Fruit fly (Drosophila melanogaster) whole organism, pupa: ENCODE results near the gene OS9.

Experiments used
- CG10348 ChIP-seq: fragments of 200-800 bp; sonication (Bioruptor generic); IDR thresholded peaks from 2 replicates; pipeline ENCODE4 v1.3.6; 2022; ENCODE audit warnings: missing biosample characterization, missing genetic modification characterization
- CG15710 ChIP-seq: fragments of 200-800 bp; sonication (Bioruptor generic); optimal IDR thresholded peaks from 2 replicates; lab custom pipeline; 2018; ENCODE audit warnings: missing biosample characterization, mild to moderate bottlenecking, missing genetic modification characterization, moderate library complexity
- CG8159 ChIP-seq: fragments of 200-800 bp; sonication (Bioruptor generic); optimal IDR thresholded peaks from 3 replicates; lab custom pipeline; 2018; ENCODE audit warnings: missing biosample characterization, mild to moderate bottlenecking, missing genetic modification characterization, moderate library complexity
- CG8301 ChIP-seq: fragments of 200-800 bp; sonication (Bioruptor generic); optimal IDR thresholded peaks from 2 replicates; lab custom pipeline; 2018; ENCODE audit warnings: missing biosample characterization, mild to moderate bottlenecking, missing genetic modification characterization
- D1 ChIP-seq: fragments of 200-800 bp; sonication (Bioruptor generic); optimal IDR thresholded peaks from 2 replicates; lab custom pipeline; 2018; ENCODE audit warnings: missing biosample characterization, mild to moderate bottlenecking, missing genetic modification characterization, moderate library complexity
- EcR ChIP-seq: fragments of 200-800 bp; sonication (Bioruptor generic); optimal IDR thresholded peaks from 3 replicates; lab custom pipeline; 2019; ENCODE audit warnings: missing biosample characterization, missing genetic modification characterization, mild to moderate bottlenecking, moderate library complexity, missing genetic modification reagents
- Ets98B ChIP-seq: fragments of 200-800 bp; sonication (Bioruptor generic); IDR thresholded peaks from 2 replicates; pipeline ENCODE4 v1.3.6; 2022; ENCODE audit warnings: missing biosample characterization, missing genetic modification characterization
- Snoo ChIP-seq: fragments of 200-800 bp; sonication (Bioruptor generic); optimal IDR thresholded peaks from 3 replicates; lab custom pipeline; 2017; ENCODE audit warnings: missing biosample characterization, mild to moderate bottlenecking, missing genetic modification characterization, inconsistent platforms
- gl ChIP-seq: fragments of 200-800 bp; sonication (Bioruptor generic); optimal IDR thresholded peaks from 2 replicates; lab custom pipeline; 2018; ENCODE audit warnings: missing biosample characterization, mild to moderate bottlenecking, missing genetic modification characterization
- rn ChIP-seq: fragments of 200-800 bp; sonication (Bioruptor generic); IDR thresholded peaks from 2 replicates; pipeline ENCODE4 v1.3.6; 2022; ENCODE audit warnings: missing biosample characterization, missing genetic modification characterization

dm6 chr2L:19989658-19990362 lies 23.5 kb upstream of the OS9 start:
- TF ChIP-seq CG8301 (no peak), CG10348 (GFP tag; lab: Robert Waterston, UW) (no peak), rn (GFP tag; lab: Robert Waterston, UW) (no peak), Ets98B (no peak), CG15710 (peak; percentile 9), D1 (no peak), CG8159 (tag; lab: Kevin White, UChicago) (peak; percentile 27), gl (tag; lab: Kevin White, UChicago) (no peak), EcR (no peak), Snoo (tag; lab: Kevin White, UChicago) (no peak)
